Fruit fly (Drosophila melanogaster) whole organism, pupa: ENCODE data around the gene CG14854.

Source experiments
- CG14655 ChIP-seq: fragments of 200-800 bp; sonication (Bioruptor generic); optimal IDR thresholded peaks from 3 replicates; lab custom pipeline; 2017; ENCODE audit warnings: mild to moderate bottlenecking, missing biosample characterization, missing genetic modification reagents, missing genetic modification characterization
- CG32121 ChIP-seq: fragments of 200-800 bp; sonication (Bioruptor generic); IDR thresholded peaks from 2 replicates; pipeline ENCODE4 v1.3.6; 2022; ENCODE audit warnings: missing biosample characterization, missing genetic modification characterization
- CG34367 ChIP-seq: fragments of 200-800 bp; sonication (Bioruptor generic); optimal IDR thresholded peaks from 2 replicates; lab custom pipeline; 2018; ENCODE audit warnings: missing biosample characterization, mild to moderate bottlenecking, missing genetic modification characterization
- CG8159 ChIP-seq: fragments of 200-800 bp; sonication (Bioruptor generic); optimal IDR thresholded peaks from 3 replicates; lab custom pipeline; 2018; ENCODE audit warnings: missing biosample characterization, mild to moderate bottlenecking, missing genetic modification characterization, moderate library complexity
- EcR ChIP-seq: fragments of 200-800 bp; sonication (Bioruptor generic); optimal IDR thresholded peaks from 3 replicates; lab custom pipeline; 2019; ENCODE audit warnings: missing biosample characterization, missing genetic modification characterization, mild to moderate bottlenecking, moderate library complexity, missing genetic modification reagents
- Ets98B ChIP-seq: fragments of 200-800 bp; sonication (Bioruptor generic); IDR thresholded peaks from 2 replicates; pipeline ENCODE4 v1.3.6; 2022; ENCODE audit warnings: missing biosample characterization, missing genetic modification characterization
- Pif1B ChIP-seq: fragments of 200-800 bp; sonication (Bioruptor generic); optimal IDR thresholded peaks from 3 replicates; lab custom pipeline; 2016; ENCODE audit warnings: missing biosample characterization, missing genetic modification characterization
- Snoo ChIP-seq: fragments of 200-800 bp; sonication (Bioruptor generic); optimal IDR thresholded peaks from 3 replicates; lab custom pipeline; 2017; ENCODE audit warnings: missing biosample characterization, mild to moderate bottlenecking, missing genetic modification characterization, inconsistent platforms
- gl ChIP-seq: fragments of 200-800 bp; sonication (Bioruptor generic); optimal IDR thresholded peaks from 2 replicates; lab custom pipeline; 2018; ENCODE audit warnings: missing biosample characterization, mild to moderate bottlenecking, missing genetic modification characterization
- rn ChIP-seq: fragments of 200-800 bp; sonication (Bioruptor generic); IDR thresholded peaks from 2 replicates; pipeline ENCODE4 v1.3.6; 2022; ENCODE audit warnings: missing biosample characterization, missing genetic modification characterization

- TF ChIP-seq Pif1B (GFP tag; lab: Kevin White, UChicago) (peak; percentile 7), gl (no peak), CG14655 (GFP tag; lab: Kevin White, UChicago) (peak; percentile 73), Ets98B (GFP tag; lab: Robert Waterston, UW) (peak; percentile 15; the same call in 1 of the 2 replicates), CG34367 (tag; lab: Kevin White, UChicago) (peak; percentile 54), rn (GFP tag; lab: Robert Waterston, UW) (0 out of 2 replicates have a peak, but pooled peaks have one; percentile 31), CG32121 (GFP tag; lab: Robert Waterston, UW) (peak; percentile 52), Snoo (peak; percentile 50), EcR (GFP tag; lab: Kevin White, UChicago) (no peak), CG8159 (tag; lab: Kevin White, UChicago) (peak; percentile 81)
Observed at dm6 chr3R:14574962-14575717, 15.3 kb upstream of the CG14854 start.
